Worm (Caenorhabditis elegans) whole organism, young adult: ENCODE measurements around the gene stdh-2.
"Not testable (repeated sequence)": the region's sequence is repeated elsewhere in the genome, so short reads cannot be mapped to it uniquely, and the experiment has no call there.

Experiments
- B0019.2 ChIP-seq: fragments of 200-800 bp; sonication (Bioruptor generic); conservative IDR thresholded peaks from 2 replicates; pipeline ENCODE4 v1.3.6; 2022; ENCODE audit warnings: missing genetic modification reagents, missing genetic modification characterization, missing compliant biosample characterization
- B0336.3 ChIP-seq: fragments of 200-800 bp; sonication (Bioruptor generic); IDR thresholded peaks from 2 replicates; pipeline ENCODE4 v1.3.6; 2022; ENCODE audit warnings: missing genetic modification characterization, missing compliant biosample characterization
- F49E8.2 ChIP-seq: sonication (generic microtip); optimal IDR thresholded peaks from 3 replicates; lab custom pipeline; 2017; ENCODE audit warnings: missing genetic modification characterization, mild to moderate bottlenecking, missing compliant biosample characterization, antibody characterized with exemption, moderate library complexity; ENCODE audit not compliant: insufficient read depth
- F57A8.1 ChIP-seq: fragments of 200-800 bp; sonication (Bioruptor generic); optimal IDR thresholded peaks from 2 replicates; lab custom pipeline; 2018; ENCODE audit warnings: mild to moderate bottlenecking, missing genetic modification characterization, moderate library complexity, missing compliant biosample characterization
- Y67H2A.10 ChIP-seq: fragments of 200-800 bp; sonication (Bioruptor generic); conservative IDR thresholded peaks from 2 replicates; pipeline ENCODE4 v1.3.6; 2022; ENCODE audit warnings: missing genetic modification reagents, missing genetic modification characterization, missing compliant biosample characterization
- aptf-3 ChIP-seq: fragments of 200-800 bp; sonication (Bioruptor generic); IDR thresholded peaks from 2 replicates; pipeline ENCODE4 v1.3.6; 2022; ENCODE audit warnings: missing genetic modification characterization, missing compliant biosample characterization
- attf-6 ChIP-seq: fragments of 200-800 bp; sonication (Bioruptor generic); IDR thresholded peaks from 2 replicates; pipeline ENCODE4 v1.3.6; 2022; ENCODE audit warnings: missing genetic modification reagents, missing genetic modification characterization, missing compliant biosample characterization
- bed-1 ChIP-seq: fragments of 200-800 bp; sonication (Bioruptor generic); IDR thresholded peaks from 2 replicates; pipeline ENCODE4 v1.3.6; 2022; ENCODE audit warnings: missing genetic modification reagents, missing genetic modification characterization, missing compliant biosample characterization
- efl-1 ChIP-seq: fragments of 150-350 bp; optimal IDR thresholded peaks from 2 replicates; lab custom pipeline; 2014; ENCODE audit warnings: missing biosample characterization, missing genetic modification reagents, missing genetic modification characterization
- egrh-3 ChIP-seq: fragments of 200-800 bp; sonication (Bioruptor generic); IDR thresholded peaks from 2 replicates; pipeline ENCODE4 v1.3.6; 2022; ENCODE audit warnings: missing genetic modification reagents, missing genetic modification characterization, missing compliant biosample characterization
- gei-17 ChIP-seq: fragments of 200-800 bp; sonication (Bioruptor generic); optimal IDR thresholded peaks from 2 replicates; lab custom pipeline; 2018; ENCODE audit warnings: mild to moderate bottlenecking, missing genetic modification characterization, missing compliant biosample characterization
- hrde-1 ChIP-seq: sonication (generic microtip); optimal IDR thresholded peaks from 2 replicates; lab custom pipeline; 2016; ENCODE audit warnings: missing genetic modification characterization, mild to moderate bottlenecking, missing compliant biosample characterization, moderate library complexity, missing genotype, missing genetic modification reagents, borderline replicate concordance
- lag-1 ChIP-seq: fragments of 200-800 bp; sonication (Bioruptor generic); IDR thresholded peaks from 2 replicates; pipeline ENCODE4 v1.3.6; 2022; ENCODE audit warnings: missing genetic modification reagents, missing genetic modification characterization, missing compliant biosample characterization
- lin-35 ChIP-seq, 3 experiments: fragments of 150-350 bp in 2 of 3; sonication (generic microtip) in 1 of 3; optimal IDR thresholded peaks; 2 replicates each; lab custom pipeline; 2014 to 2018; ENCODE audit warnings: missing biosample characterization in 3 of 3, missing genetic modification characterization in 3 of 3, missing genetic modification reagents in 3 of 3
- lin-40 ChIP-seq: sonication (generic microtip); optimal IDR thresholded peaks from 2 replicates; lab custom pipeline; 2016; ENCODE audit warnings: missing genetic modification characterization, mild to moderate bottlenecking, missing compliant biosample characterization, missing genotype, missing genetic modification reagents
- madf-3 ChIP-seq: fragments of 200-800 bp; sonication (Bioruptor generic); IDR thresholded peaks from 2 replicates; pipeline ENCODE4 v1.3.6; 2022; ENCODE audit warnings: missing genetic modification reagents, missing genetic modification characterization, missing compliant biosample characterization
- mcd-1 ChIP-seq: fragments of 200-800 bp; sonication (Bioruptor generic); IDR thresholded peaks from 2 replicates; pipeline ENCODE4 v1.3.6; 2022; ENCODE audit warnings: missing genetic modification reagents, missing genetic modification characterization, missing compliant biosample characterization
- mel-28 ChIP-seq: sonication (generic microtip); optimal IDR thresholded peaks from 2 replicates; lab custom pipeline; 2016; ENCODE audit warnings: borderline replicate concordance, mild to moderate bottlenecking, missing genetic modification characterization, missing compliant biosample characterization
- mes-4 ChIP-seq: sonication (generic microtip); optimal IDR thresholded peaks from 2 replicates; lab custom pipeline; 2016; ENCODE audit warnings: missing genotype, missing genetic modification characterization, missing compliant biosample characterization
- mxl-1 ChIP-seq: sonication (generic microtip); optimal IDR thresholded peaks from 2 replicates; lab custom pipeline; 2016; ENCODE audit warnings: missing genetic modification characterization, missing compliant biosample characterization
- nfya-1 ChIP-seq: sonication (generic microtip); optimal IDR thresholded peaks from 2 replicates; lab custom pipeline; 2017; ENCODE audit warnings: antibody characterized with exemption, missing compliant biosample characterization, missing genetic modification characterization, borderline replicate concordance; ENCODE audit not compliant: insufficient read depth
- nfya-2 ChIP-seq: fragments of 200-800 bp; sonication (Bioruptor generic); IDR thresholded peaks from 2 replicates; pipeline ENCODE4 v1.3.6; 2022; ENCODE audit warnings: missing genetic modification reagents, missing genetic modification characterization, missing compliant biosample characterization
- pbrm-1 ChIP-seq: fragments of 200-800 bp; sonication (Bioruptor generic); IDR thresholded peaks from 2 replicates; pipeline ENCODE4 v1.3.6; 2022; ENCODE audit warnings: missing genetic modification reagents, missing genetic modification characterization, missing compliant biosample characterization
- snpc-4 ChIP-seq, 5 experiments: fragments of 150-350 bp in 1 of 5; sonication (generic microtip) in 4 of 5; optimal IDR thresholded peaks; 2 replicates each; lab custom pipeline; 2014 to 2018; ENCODE audit warnings: missing genetic modification characterization in 5 of 5, missing biosample characterization in 3 of 5, antibody characterized with exemption in 2 of 5, mild to moderate bottlenecking in 2 of 5, missing compliant biosample characterization in 2 of 5, missing genotype in 2 of 5, moderate library complexity in 2 of 5, missing genetic modification reagents in 1 of 5
- tbx-9 ChIP-seq: sonication (generic microtip); optimal IDR thresholded peaks from 2 replicates; lab custom pipeline; 2016; ENCODE audit warnings: borderline replicate concordance, missing genetic modification characterization, inconsistent platforms, missing compliant biosample characterization
- unc-62 ChIP-seq: fragments of 150-350 bp; optimal IDR thresholded peaks from 2 replicates; lab custom pipeline; 2014; ENCODE audit warnings: missing biosample characterization, missing genetic modification reagents, missing genetic modification characterization
- ztf-6 ChIP-seq: fragments of 200-800 bp; sonication (Bioruptor generic); IDR thresholded peaks from 2 replicates; pipeline ENCODE4 v1.3.6; 2022; ENCODE audit warnings: missing genetic modification reagents, missing genetic modification characterization, missing compliant biosample characterization

stdh-2 gene

ce11 chrV:16266514-16266913, 42.4 kb downstream of the stdh-2 start, which contains the start of gene T13F3.4:
Gene T13F3.4, minus strand, starts transcription at chrV:16266614.
- no peak for TF ChIP-seq hrde-1 (tag; lab: Kevin White, UChicago)
- no peak for TF ChIP-seq nfya-2
- no peak for TF ChIP-seq F49E8.2 (tag; lab: Kevin White, UChicago)
- TF ChIP-seq madf-3 (GFP tag; lab: Robert Waterston, UW): no peak
- no peak for TF ChIP-seq egrh-3 (GFP tag; lab: Robert Waterston, UW)
- TF ChIP-seq pbrm-1 (GFP tag; lab: Robert Waterston, UW): no peak
- TF ChIP-seq gei-17 (GFP tag; lab: Kevin White, UChicago): no peak
- TF ChIP-seq unc-62 (GFP tag; lab: Kevin White, UChicago): no peak

ce11 chrV:16269556-16269955, 45.4 kb downstream of the stdh-2 start, which contains the start of the genes fbxa-2 and T13F3.8:
Gene fbxa-2, minus strand, starts transcription at chrV:16269656.
Gene T13F3.8, plus strand, starts transcription at chrV:16269800.
- no peak for TF ChIP-seq mxl-1 (tag; lab: Kevin White, UChicago)
- no peak for TF ChIP-seq tbx-9 (tag; lab: Kevin White, UChicago)
- TF ChIP-seq mes-4 (tag; lab: Kevin White, UChicago): no peak

- TF ChIP-seq egrh-3 (GFP tag; lab: Robert Waterston, UW): no peak
- TF ChIP-seq nfya-1 (tag; lab: Kevin White, UChicago): no peak
- no peak for TF ChIP-seq lag-1 (GFP tag; lab: Robert Waterston, UW)
- TF ChIP-seq lin-35 (GFP tag; optimal IDR thresholded peaks at IDR 0.05; lab: Kevin White, UChicago): no peak
- TF ChIP-seq ztf-6 (GFP tag; lab: Robert Waterston, UW): no peak
- TF ChIP-seq efl-1 (GFP tag; lab: Kevin White, UChicago): no peak
- no peak for TF ChIP-seq B0336.3 (GFP tag; lab: Robert Waterston, UW)
- TF ChIP-seq bed-1 (GFP tag; lab: Robert Waterston, UW): no peak
- no peak for TF ChIP-seq aptf-3 (GFP tag; lab: Robert Waterston, UW)
- TF ChIP-seq Y67H2A.10 (GFP tag; lab: Robert Waterston, UW): no peak
- TF ChIP-seq F57A8.1 (GFP tag; lab: Kevin White, UChicago): no peak
- no peak for TF ChIP-seq B0019.2 (GFP tag; lab: Robert Waterston, UW)
- no peak for TF ChIP-seq mcd-1 (GFP tag; lab: Robert Waterston, UW)
- no peak for TF ChIP-seq mel-28 (tag; lab: Kevin White, UChicago)
- TF ChIP-seq nfya-2: no peak
- no peak for TF ChIP-seq mxl-1 (tag; lab: Kevin White, UChicago)
- TF ChIP-seq lin-40 (tag; lab: Kevin White, UChicago): no peak
Measured at ce11 chrV:16271121-16271520, 47.0 kb downstream of the stdh-2 start, which contains the start of gene T13F3.6. Gene T13F3.6, minus strand, starts transcription at chrV:16271221.

- not testable (repeated sequence) for TF ChIP-seq snpc-4 (GFP tag; optimal IDR thresholded peaks at IDR 0.05; lab: Kevin White, UChicago)
- TF ChIP-seq snpc-4 (tag; optimal IDR thresholded peaks at IDR 0.05; lab: Kevin White, UChicago) (peak in 1 of 4 experiments; percentile 62), pbrm-1 (GFP tag; lab: Robert Waterston, UW) (peak; percentile 6; the same call in 1 of the 2 replicates), attf-6 (GFP tag; lab: Robert Waterston, UW) (0 out of 2 replicates have a peak, but pooled peaks have one; percentile 58)
Measured at ce11 chrV:16273364-16273763, 49.2 kb downstream of the stdh-2 start.
